Fruit fly (Drosophila melanogaster) whole organism, embryonic: ENCODE results near the gene Sdhaf3.
A peak's percentile ranks its signal among the peaks of the same experiment; 100 is the strongest.

Source experiments
- CG10267 ChIP-seq: fragments of 200-800 bp; sonication (Bioruptor generic); optimal IDR thresholded peaks from 2 replicates; lab custom pipeline; 2018; ENCODE audit warnings: missing biosample characterization, mild to moderate bottlenecking, missing genetic modification characterization, moderate library complexity
- CG11560 ChIP-seq: fragments of 200-800 bp; sonication (Bioruptor generic); IDR thresholded peaks from 3 replicates; pipeline ENCODE4 v1.3.6; 2022; ENCODE audit warnings: missing biosample characterization, missing genetic modification characterization
- CG11696 ChIP-seq: fragments of 200-800 bp; sonication (Bioruptor generic); IDR thresholded peaks from 2 replicates; pipeline ENCODE4 v1.3.6; 2022; ENCODE audit warnings: missing biosample characterization, missing genetic modification characterization
- CG11723 ChIP-seq: fragments of 200-800 bp; sonication (Bioruptor generic); optimal IDR thresholded peaks from 2 replicates; lab custom pipeline; 2017; ENCODE audit warnings: missing biosample characterization, mild to moderate bottlenecking, missing genetic modification characterization
- CG12391 ChIP-seq: fragments of 200-800 bp; sonication (Bioruptor generic); optimal IDR thresholded peaks from 3 replicates; lab custom pipeline; 2018; ENCODE audit warnings: missing biosample characterization, mild to moderate bottlenecking, missing genetic modification characterization, moderate library complexity
- CG13894 ChIP-seq: fragments of 200-800 bp; sonication (Bioruptor generic); optimal IDR thresholded peaks from 3 replicates; lab custom pipeline; 2018; ENCODE audit warnings: missing biosample characterization, mild to moderate bottlenecking, missing genetic modification characterization, moderate library complexity
- CG15696 ChIP-seq: fragments of 200-800 bp; sonication (Bioruptor generic); optimal IDR thresholded peaks from 2 replicates; lab custom pipeline; 2019; ENCODE audit warnings: missing biosample characterization, mild to moderate bottlenecking, missing genetic modification characterization, moderate library complexity
- CG17361 ChIP-seq: fragments of 200-800 bp; sonication (Bioruptor generic); IDR thresholded peaks from 3 replicates; pipeline ENCODE4 v1.3.6; 2022; ENCODE audit warnings: missing biosample characterization, missing genetic modification characterization
- CG18764 ChIP-seq: fragments of 200-800 bp; sonication (Bioruptor generic); optimal IDR thresholded peaks from 3 replicates; lab custom pipeline; 2016; ENCODE audit warnings: missing biosample characterization, missing genetic modification characterization
- CG2678 ChIP-seq: fragments of 200-800 bp; sonication (Bioruptor generic); optimal IDR thresholded peaks from 3 replicates; lab custom pipeline; 2019; ENCODE audit warnings: missing biosample characterization, mild to moderate bottlenecking, missing genetic modification characterization, moderate library complexity
- CG30020 ChIP-seq: fragments of 200-800 bp; optimal IDR thresholded peaks from 2 replicates; lab custom pipeline; 2019; ENCODE audit warnings: missing biosample characterization, mild to moderate bottlenecking, missing genetic modification characterization, moderate library complexity
- CG31224 ChIP-seq: fragments of 200-800 bp; sonication (Bioruptor generic); IDR thresholded peaks from 2 replicates; pipeline ENCODE4 v1.3.6; 2022; ENCODE audit warnings: missing biosample characterization, missing genetic modification characterization
- CG34422 ChIP-seq: fragments of 200-800 bp; sonication (Bioruptor generic); IDR thresholded peaks from 3 replicates; pipeline ENCODE4 v1.3.6; 2022; ENCODE audit warnings: missing biosample characterization, missing genetic modification characterization
- CG5953 ChIP-seq: fragments of 200-800 bp; sonication (Bioruptor generic); IDR thresholded peaks from 2 replicates; pipeline ENCODE4 v1.3.6; 2022; ENCODE audit warnings: missing biosample characterization, missing genetic modification characterization
- CG7839 ChIP-seq: fragments of 200-800 bp; sonication (Bioruptor generic); optimal IDR thresholded peaks from 3 replicates; lab custom pipeline; 2018; ENCODE audit warnings: missing biosample characterization, mild to moderate bottlenecking, missing genetic modification characterization, moderate library complexity
- CG9727 ChIP-seq: fragments of 200-800 bp; sonication (Bioruptor generic); optimal IDR thresholded peaks from 3 replicates; lab custom pipeline; 2017; ENCODE audit warnings: missing biosample characterization, mild to moderate bottlenecking, missing genetic modification characterization
- D ChIP-seq, 2 experiments: fragments of 200-800 bp in 1 of 2; fragments of >200 bp in 1 of 2; sonication (Bioruptor generic) in 1 of 2; optimal IDR thresholded peaks; 2 replicates in 1 of 2; 3 replicates in 1 of 2; lab custom pipeline; 2017; ENCODE audit warnings: mild to moderate bottlenecking in 1 of 2, missing biosample characterization in 1 of 2, missing genetic modification characterization in 1 of 2, missing genetic modification reagents in 1 of 2
- D19A ChIP-seq: fragments of 200-800 bp; optimal IDR thresholded peaks from 3 replicates; lab custom pipeline; 2019; ENCODE audit warnings: missing biosample characterization, mild to moderate bottlenecking, missing genetic modification characterization, moderate library complexity
- Dref ChIP-seq: fragments of 200-800 bp; sonication (Bioruptor generic); IDR thresholded peaks from 2 replicates; pipeline ENCODE4 v1.3.6; 2022; ENCODE audit warnings: missing biosample characterization, missing genetic modification characterization
- ERR ChIP-seq: fragments of 200-800 bp; sonication (Bioruptor generic); optimal IDR thresholded peaks from 2 replicates; lab custom pipeline; 2016; ENCODE audit warnings: missing biosample characterization, missing genetic modification characterization
- Hmx ChIP-seq: fragments of 200-800 bp; sonication (Bioruptor generic); optimal IDR thresholded peaks from 2 replicates; lab custom pipeline; 2016; ENCODE audit warnings: missing biosample characterization, missing genetic modification characterization
- Kr ChIP-seq: fragments of 200-800 bp; sonication (Bioruptor generic); optimal IDR thresholded peaks from 2 replicates; lab custom pipeline; 2017; ENCODE audit warnings: missing biosample characterization, mild to moderate bottlenecking, missing genetic modification characterization
- MESR4 ChIP-seq: fragments of 200-800 bp; sonication (Bioruptor generic); optimal IDR thresholded peaks from 2 replicates; lab custom pipeline; 2018; ENCODE audit warnings: missing biosample characterization, mild to moderate bottlenecking, missing genetic modification characterization, moderate library complexity
- NK7.1 ChIP-seq: fragments of 200-800 bp; sonication (Bioruptor generic); optimal IDR thresholded peaks from 3 replicates; lab custom pipeline; 2016; ENCODE audit warnings: missing biosample characterization, missing genetic modification characterization
- Spps ChIP-seq: fragments of 200-800 bp; sonication (Bioruptor generic); optimal IDR thresholded peaks from 2 replicates; lab custom pipeline; 2018; ENCODE audit warnings: missing biosample characterization, mild to moderate bottlenecking, missing genetic modification characterization
- TFAM ChIP-seq: fragments of 200-800 bp; sonication (Bioruptor generic); optimal IDR thresholded peaks from 2 replicates; lab custom pipeline; 2017; ENCODE audit warnings: missing biosample characterization, missing genetic modification characterization, inconsistent platforms
- ara ChIP-seq: fragments of 200-800 bp; sonication (Bioruptor generic); IDR thresholded peaks from 2 replicates; pipeline ENCODE4 v1.3.6; 2022; ENCODE audit warnings: missing biosample characterization, missing genetic modification characterization
- ase ChIP-seq: fragments of 200-800 bp; sonication (Bioruptor generic); IDR thresholded peaks from 3 replicates; pipeline ENCODE4 v1.3.6; 2022; ENCODE audit warnings: missing biosample characterization, missing genetic modification characterization
- ash1 ChIP-seq: fragments of 200-800 bp; sonication (Bioruptor generic); optimal IDR thresholded peaks from 2 replicates; lab custom pipeline; 2018; ENCODE audit warnings: missing biosample characterization, mild to moderate bottlenecking, missing genetic modification characterization
- bcd ChIP-seq: fragments of 200-800 bp; sonication (Bioruptor generic); optimal IDR thresholded peaks from 2 replicates; lab custom pipeline; 2017; ENCODE audit warnings: missing biosample characterization, mild to moderate bottlenecking, missing genetic modification characterization
- btn ChIP-seq: fragments of 200-800 bp; sonication (Bioruptor generic); optimal IDR thresholded peaks from 2 replicates; lab custom pipeline; 2016; ENCODE audit warnings: missing biosample characterization, missing genetic modification characterization
- chn ChIP-seq: fragments of 200-800 bp; sonication (Bioruptor generic); optimal IDR thresholded peaks from 2 replicates; lab custom pipeline; 2016; ENCODE audit warnings: missing biosample characterization, missing genetic modification characterization
- crp ChIP-seq, 2 experiments: fragments of 200-800 bp; sonication (Bioruptor generic); optimal IDR thresholded peaks; 2 replicates in 1 of 2; 3 replicates in 1 of 2; lab custom pipeline; 2017; ENCODE audit warnings: missing biosample characterization in 2 of 2, missing genetic modification characterization in 2 of 2, mild to moderate bottlenecking in 1 of 2, moderate library complexity in 1 of 2
- ewg ChIP-seq: fragments of 200-800 bp; sonication (Bioruptor generic); optimal IDR thresholded peaks from 3 replicates; lab custom pipeline; 2017; ENCODE audit warnings: mild to moderate bottlenecking, missing biosample characterization, missing genetic modification reagents, missing genetic modification characterization
- exex ChIP-seq: fragments of 200-800 bp; sonication (Bioruptor generic); optimal IDR thresholded peaks from 4 replicates; lab custom pipeline; 2018; ENCODE audit warnings: missing biosample characterization, mild to moderate bottlenecking, missing genetic modification characterization, moderate library complexity
- fd64A ChIP-seq: fragments of 200-800 bp; sonication (Bioruptor generic); optimal IDR thresholded peaks from 3 replicates; lab custom pipeline; 2018; ENCODE audit warnings: missing biosample characterization, mild to moderate bottlenecking, missing genetic modification characterization
- gce ChIP-seq: fragments of 200-800 bp; sonication (Bioruptor generic); IDR thresholded peaks from 3 replicates; pipeline ENCODE4 v1.3.6; 2022; ENCODE audit warnings: missing biosample characterization, missing genetic modification characterization
- gfzf ChIP-seq: fragments of 200-800 bp; sonication (Bioruptor generic); optimal IDR thresholded peaks from 2 replicates; lab custom pipeline; 2016; ENCODE audit warnings: missing biosample characterization, mild to moderate bottlenecking, missing genetic modification characterization, moderate library complexity
- gt ChIP-seq: fragments of 200-800 bp; sonication (Bioruptor generic); IDR thresholded peaks from 2 replicates; pipeline ENCODE4 v1.3.6; 2022; ENCODE audit warnings: missing biosample characterization, missing genetic modification characterization
- kay ChIP-seq: fragments of 200-800 bp; sonication (Bioruptor generic); optimal IDR thresholded peaks from 2 replicates; lab custom pipeline; 2016; ENCODE audit warnings: missing biosample characterization, missing genetic modification characterization
- phol ChIP-seq: fragments of 200-800 bp; sonication (Bioruptor generic); optimal IDR thresholded peaks from 3 replicates; lab custom pipeline; 2018; ENCODE audit warnings: missing biosample characterization, mild to moderate bottlenecking, missing genetic modification characterization, moderate library complexity
- rib ChIP-seq: fragments of 200-800 bp; sonication (Bioruptor generic); IDR thresholded peaks from 2 replicates; pipeline ENCODE4 v1.3.6; 2022; ENCODE audit warnings: missing biosample characterization, missing genetic modification characterization
- sc ChIP-seq, 3 experiments: fragments of >200 bp in 2 of 3; fragments of 200-800 bp in 1 of 3; sonication (Bioruptor generic) in 1 of 3; optimal IDR thresholded peaks; 2 replicates in 2 of 3; 3 replicates in 1 of 3; lab custom pipeline; 2017; ENCODE audit warnings: mild to moderate bottlenecking in 1 of 3, missing biosample characterization in 1 of 3, missing genetic modification characterization in 1 of 3, missing genetic modification reagents in 1 of 3
- schlank ChIP-seq: fragments of 200-800 bp; sonication (Bioruptor generic); optimal IDR thresholded peaks from 2 replicates; lab custom pipeline; 2018; ENCODE audit warnings: missing biosample characterization, mild to moderate bottlenecking, missing genetic modification characterization
- sisA ChIP-seq: fragments of 200-800 bp; sonication (Bioruptor generic); IDR thresholded peaks from 2 replicates; pipeline ENCODE4 v1.3.6; 2022; ENCODE audit warnings: missing biosample characterization, missing genetic modification characterization
- sob ChIP-seq: fragments of 200-800 bp; sonication (Bioruptor generic); IDR thresholded peaks from 2 replicates; pipeline ENCODE4 v1.3.6; 2022; ENCODE audit warnings: missing biosample characterization, missing genetic modification characterization
- trh ChIP-seq: fragments of 200-800 bp; sonication (Bioruptor generic); optimal IDR thresholded peaks from 2 replicates; lab custom pipeline; 2016; ENCODE audit warnings: missing biosample characterization, missing genetic modification characterization
- wdn ChIP-seq: fragments of 200-800 bp; sonication (Bioruptor generic); IDR thresholded peaks from 2 replicates; pipeline ENCODE4 v1.3.6; 2022; ENCODE audit warnings: missing biosample characterization, missing genetic modification characterization
- z ChIP-seq: fragments of 200-800 bp; sonication (Bioruptor generic); IDR thresholded peaks from 3 replicates; pipeline ENCODE4 v1.3.6; 2022; ENCODE audit warnings: missing biosample characterization, missing genetic modification characterization
- zf30C ChIP-seq: fragments of 200-800 bp; sonication (Bioruptor generic); optimal IDR thresholded peaks from 3 replicates; lab custom pipeline; 2018; ENCODE audit warnings: missing biosample characterization, mild to moderate bottlenecking, missing genetic modification characterization

The Sdhaf3 gene

dm6 chr3R:16442937-16443336 is 39.3 kb downstream of the Sdhaf3 start, which contains the start of the genes Ttc1 and CG14882 (continued):
- TF ChIP-seq bcd (GFP tag; lab: Kevin White, UChicago) (no peak), CG9727 (peak; percentile 75), CG11560 (tag; lab: Robert Waterston, UW) (peak; percentile 69; the same call in 2 of the 3 replicates), sisA (GFP tag; lab: Robert Waterston, UW) (peak; percentile 53; the same call in 1 of the 2 replicates), CG11723 (no peak), gce (GFP tag; lab: Robert Waterston, UW) (peak; percentile 13; the same call in 1 of the 3 replicates), CG30020 (tag; lab: Kevin White, UChicago) (peak; percentile 52), NK7.1 (GFP tag; lab: Kevin White, UChicago) (peak; percentile 36), D (optimal IDR thresholded peaks at IDR 0.05; lab: Kevin White, UChicago) (no peak), D (GFP tag; optimal IDR thresholded peaks at IDR 0.05; lab: Kevin White, UChicago) (peak; percentile 54), CG2678 (tag; lab: Kevin White, UChicago) (no peak), trh (GFP tag; lab: Kevin White, UChicago) (peak; percentile 74), Spps (tag; lab: Kevin White, UChicago) (peak; percentile 44), gt (GFP tag; lab: Robert Waterston, UW) (no peak; the same call in 1 of the 2 replicates), CG7839 (tag; lab: Kevin White, UChicago) (no peak), crp (GFP tag; optimal IDR thresholded peaks at IDR 0.05; lab: Kevin White, UChicago) (peak in 1 of 2 experiments; percentile 57), sc (optimal IDR thresholded peaks at IDR 0.05; lab: Kevin White, UChicago) (no peak), sc (GFP tag; optimal IDR thresholded peaks at IDR 0.05; lab: Kevin White, UChicago) (peak; percentile 61), schlank (peak; percentile 24), sob (GFP tag; lab: Robert Waterston, UW) (peak; percentile 88), CG15696 (peak; percentile 48), CG17361 (GFP tag; lab: Robert Waterston, UW) (peak; percentile 75; the same call in 2 of the 3 replicates), CG11696 (GFP tag; lab: Robert Waterston, UW) (peak; percentile 48), D19A (no peak), fd64A (GFP tag; lab: Kevin White, UChicago) (no peak), ash1 (GFP tag; lab: Kevin White, UChicago) (no peak), Hmx (peak; percentile 59), Dref (GFP tag; lab: Robert Waterston, UW) (peak; percentile 73), phol (tag; lab: Kevin White, UChicago) (peak; percentile 80), TFAM (peak; percentile 1), chn (peak; percentile 88), wdn (GFP tag; lab: Robert Waterston, UW) (peak; percentile 84), gfzf (peak; percentile 13), CG34422 (GFP tag; lab: Robert Waterston, UW) (peak; percentile 93), CG10267 (tag; lab: Kevin White, UChicago) (peak; percentile 94), Kr (GFP tag; lab: Kevin White, UChicago) (no peak), ara (GFP tag; lab: Robert Waterston, UW) (peak; percentile 66), ERR (GFP tag; lab: Kevin White, UChicago) (peak; percentile 79), CG13894 (tag; lab: Kevin White, UChicago) (no peak), rib (GFP tag; lab: Robert Waterston, UW) (peak; percentile 80), z (GFP tag; lab: Robert Waterston, UW) (no peak), CG31224 (GFP tag; lab: Robert Waterston, UW) (peak; percentile 38), kay (peak; percentile 77), exex (tag; lab: Kevin White, UChicago) (no peak), CG18764 (GFP tag; lab: Kevin White, UChicago) (peak; percentile 71), CG5953 (peak; percentile 81), zf30C (GFP tag; lab: Kevin White, UChicago) (no peak), ase (GFP tag; lab: Robert Waterston, UW) (peak; percentile 87), ewg (GFP tag; lab: Kevin White, UChicago) (peak; percentile 58), CG12391 (tag; lab: Kevin White, UChicago) (peak; percentile 91), btn (peak; percentile 44), MESR4 (GFP tag; lab: Kevin White, UChicago) (peak; percentile 24)
